Worm (Caenorhabditis elegans): ENCODE data around the gene F57F4.2.

The F57F4.2 gene

DNA sequence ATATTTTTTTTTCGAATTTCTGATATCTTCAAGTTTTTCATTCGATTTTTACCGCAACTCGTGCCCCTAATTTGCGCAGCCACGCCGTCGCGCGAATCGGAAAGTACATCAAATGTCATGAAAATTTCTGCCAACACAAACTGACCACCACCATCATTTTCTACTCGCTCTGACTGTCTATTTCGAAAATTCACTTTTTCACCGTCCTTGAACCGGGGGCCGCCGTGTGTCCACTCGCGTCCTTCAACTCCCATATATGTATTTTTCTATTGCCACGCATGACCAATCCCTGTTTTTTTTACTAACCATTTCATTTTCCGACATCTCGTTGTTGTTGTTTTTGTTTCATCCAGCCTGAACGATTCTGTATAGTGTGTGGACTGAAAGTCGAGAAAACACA, 39.9 kb downstream of the F57F4.2 start:
- no peak for TF ChIP-seq fkh-10 (GFP tag; optimal IDR thresholded peaks at IDR 0.05)
- no peak for TF ChIP-seq unc-62 (GFP tag; optimal IDR thresholded peaks at IDR 0.05)
- TF ChIP-seq lin-15B (tag; optimal IDR thresholded peaks at IDR 0.05), result no peak
- TF ChIP-seq elt-3 (tag; optimal IDR thresholded peaks at IDR 0.05), result no peak
- TF ChIP-seq ceh-28 (tag; optimal IDR thresholded peaks at IDR 0.05), result no peak
- TF ChIP-seq nhr-23 (tag; optimal IDR thresholded peaks at IDR 0.05), result peak; percentile 0
- no peak for TF ChIP-seq ztf-4 (tag; optimal IDR thresholded peaks at IDR 0.05)
- no peak for TF ChIP-seq skn-1 (tag; optimal IDR thresholded peaks at IDR 0.05)
- no peak for TF ChIP-seq daf-12 (tag; optimal IDR thresholded peaks at IDR 0.05)
- no peak for TF ChIP-seq fos-1 (tag; optimal IDR thresholded peaks at IDR 0.05)
- no peak for TF ChIP-seq nhr-28 (tag; optimal IDR thresholded peaks at IDR 0.05)
- no peak for TF ChIP-seq nhr-67 (tag; optimal IDR thresholded peaks at IDR 0.05)
- no peak for TF ChIP-seq snpc-4 (tag; optimal IDR thresholded peaks at IDR 0.05)
- no peak for TF ChIP-seq nhr-11 (tag; optimal IDR thresholded peaks at IDR 0.05)
- no peak for TF ChIP-seq lin-39 (tag; optimal IDR thresholded peaks at IDR 0.05)
- peak; percentile 62 for TF ChIP-seq nhr-25 (tag; optimal IDR thresholded peaks at IDR 0.05)
- TF ChIP-seq pha-4 (tag; optimal IDR thresholded peaks at IDR 0.05), result no peak

ce11 chrV:6348133-6348532, 41.4 kb downstream of the F57F4.2 start:
- TF ChIP-seq unc-62 (GFP tag; optimal IDR thresholded peaks at IDR 0.05) (peak; percentile 33), mdl-1 (tag; optimal IDR thresholded peaks at IDR 0.05) (peak; percentile 77), nfya-1 (tag; optimal IDR thresholded peaks at IDR 0.05; ENCODE audit: insufficient read depth) (peak; percentile 59), tbx-2 (tag; optimal IDR thresholded peaks at IDR 0.05) (no peak), elt-2 (tag; optimal IDR thresholded peaks at IDR 0.05) (no peak), eor-1 (tag; optimal IDR thresholded peaks at IDR 0.05) (no peak), pqm-1 (tag; optimal IDR thresholded peaks at IDR 0.05) (no peak), lin-39 (tag; optimal IDR thresholded peaks at IDR 0.05) (peak; percentile 43), nhr-67 (tag; optimal IDR thresholded peaks at IDR 0.05) (no peak)

DNA sequence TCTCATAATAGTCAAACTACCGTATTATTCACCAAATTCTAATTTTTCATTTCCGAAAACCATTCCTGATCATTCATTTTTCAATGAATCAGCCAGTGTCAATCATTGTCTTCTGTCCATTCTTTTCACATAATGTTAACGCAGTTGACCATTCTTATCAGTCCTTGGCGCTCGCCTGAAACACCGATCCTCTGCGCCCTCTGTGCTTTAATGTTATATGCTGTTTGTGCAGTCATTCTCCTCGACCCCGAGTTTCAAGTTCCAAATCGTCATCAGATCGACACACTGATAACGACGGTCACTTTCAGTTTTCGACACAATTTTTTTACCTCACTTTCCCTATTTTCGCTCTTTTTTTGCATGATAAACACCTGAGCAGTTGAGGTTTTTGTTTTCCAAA, 42.6 kb downstream of the F57F4.2 start:
- TF ChIP-seq nhr-76 (tag; optimal IDR thresholded peaks at IDR 0.05) (no peak), elt-2 (tag; optimal IDR thresholded peaks at IDR 0.05) (peak; percentile 90), pqm-1 (tag; optimal IDR thresholded peaks at IDR 0.05) (peak; percentile 87)

- TF ChIP-seq nfya-1 (tag; optimal IDR thresholded peaks at IDR 0.05; ENCODE audit: insufficient read depth), result peak; percentile 34
- TF ChIP-seq ceh-16 (tag; optimal IDR thresholded peaks at IDR 0.05), result no peak
- peak; percentile 11 for TF ChIP-seq lin-39 (tag; optimal IDR thresholded peaks at IDR 0.05)
These were observed 43.4 kb downstream of the F57F4.2 start for ce11 chrV:6346043-6346618.

ce11 chrV:6344531-6345171, 44.9 kb downstream of the F57F4.2 start:
- no peak for TF ChIP-seq ZK546.5 (tag; optimal IDR thresholded peaks at IDR 0.05)
- TF ChIP-seq nfya-1 (tag; optimal IDR thresholded peaks at IDR 0.05; ENCODE audit: insufficient read depth), result peak; percentile 13

- no peak for TF ChIP-seq pqm-1 (tag; optimal IDR thresholded peaks at IDR 0.05)
- no peak for TF ChIP-seq lin-15B (tag; optimal IDR thresholded peaks at IDR 0.05)
- no peak for TF ChIP-seq nhr-237 (tag; optimal IDR thresholded peaks at IDR 0.05)
- TF ChIP-seq nhr-43 (tag; optimal IDR thresholded peaks at IDR 0.05; ENCODE audit: poor library complexity, severe bottlenecking), result no peak
- no peak for TF ChIP-seq snpc-4 (tag; optimal IDR thresholded peaks at IDR 0.05)
- peak; percentile 37 for TF ChIP-seq nfya-1 (tag; optimal IDR thresholded peaks at IDR 0.05; ENCODE audit: insufficient read depth)
- peak; percentile 40 for TF ChIP-seq lin-39 (tag; optimal IDR thresholded peaks at IDR 0.05)
- TF ChIP-seq ztf-4 (tag; optimal IDR thresholded peaks at IDR 0.05), result no peak
- TF ChIP-seq elt-3 (tag; optimal IDR thresholded peaks at IDR 0.05), result no peak
- no peak for TF ChIP-seq ceh-28 (tag; optimal IDR thresholded peaks at IDR 0.05)
- no peak for TF ChIP-seq nhr-67 (tag; optimal IDR thresholded peaks at IDR 0.05)
These were observed 47.0 kb downstream of the F57F4.2 start for ce11 chrV:6342502-6342901.

Measured in whole organism, L3 larva.